Worm (Caenorhabditis elegans) whole organism, L4 larva: ENCODE data around the gene nlp-5.
A peak's percentile ranks its signal among the peaks of the same experiment; 100 is the strongest.

Experiments
- F37D6.2 ChIP-seq: sonication (generic microtip); optimal IDR thresholded peaks from 2 replicates; lab custom pipeline; 2016; ENCODE audit warnings: mild to moderate bottlenecking, missing genetic modification characterization, missing compliant biosample characterization
- Y75B8A.6 ChIP-seq: fragments of 200-800 bp; sonication (Bioruptor generic); IDR thresholded peaks from 2 replicates; pipeline ENCODE4 v1.3.6; 2022; ENCODE audit warnings: missing genetic modification reagents, missing genetic modification characterization, missing compliant biosample characterization
- aly-2 ChIP-seq: sonication (generic microtip); optimal IDR thresholded peaks from 2 replicates; lab custom pipeline; 2018; ENCODE audit warnings: missing biosample characterization, missing genetic modification characterization
- ceh-28 ChIP-seq: fragments of 150-350 bp; optimal IDR thresholded peaks from 2 replicates; lab custom pipeline; 2014; ENCODE audit warnings: missing biosample characterization, missing genetic modification reagents, missing genetic modification characterization
- ceh-44 ChIP-seq: fragments of 200-800 bp; sonication (Bioruptor generic); IDR thresholded peaks from 2 replicates; pipeline ENCODE4 v1.3.6; 2022; ENCODE audit warnings: missing genetic modification reagents, missing genetic modification characterization, missing compliant biosample characterization
- daf-16 ChIP-seq, 3 experiments: sonication (generic microtip); optimal IDR thresholded peaks; 2 replicates each; lab custom pipeline; 2016 to 2017; ENCODE audit warnings: missing genetic modification characterization in 3 of 3, missing genetic modification reagents in 3 of 3, mild to moderate bottlenecking in 2 of 3, missing compliant biosample characterization in 2 of 3, missing biosample characterization in 1 of 3, moderate library complexity in 1 of 3
- dmd-6 ChIP-seq: fragments of 200-800 bp; sonication (Bioruptor generic); IDR thresholded peaks from 2 replicates; pipeline ENCODE4 v1.3.6; 2022; ENCODE audit warnings: missing genetic modification reagents, missing genetic modification characterization, missing compliant biosample characterization
- dmd-8 ChIP-seq: fragments of 200-800 bp; sonication (Bioruptor generic); IDR thresholded peaks from 2 replicates; pipeline ENCODE4 v1.3.6; 2022; ENCODE audit warnings: missing genetic modification characterization, missing compliant biosample characterization
- dve-1 ChIP-seq: sonication (generic microtip); optimal IDR thresholded peaks from 2 replicates; lab custom pipeline; 2017; ENCODE audit warnings: antibody characterized with exemption, mild to moderate bottlenecking, missing genetic modification characterization, missing compliant biosample characterization; ENCODE audit not compliant: insufficient read depth
- egl-27 ChIP-seq: sonication (generic microtip); optimal IDR thresholded peaks from 3 replicates; lab custom pipeline; 2017; ENCODE audit warnings: missing biosample characterization, missing genetic modification reagents, missing genetic modification characterization
- fos-1 ChIP-seq: fragments of 150-350 bp; optimal IDR thresholded peaks from 2 replicates; lab custom pipeline; 2014; ENCODE audit warnings: missing biosample characterization, missing genetic modification characterization
- hlh-11 ChIP-seq: fragments of 200-800 bp; sonication (Bioruptor generic); optimal IDR thresholded peaks from 2 replicates; lab custom pipeline; 2018; ENCODE audit warnings: mild to moderate bottlenecking, missing genetic modification characterization, missing compliant biosample characterization
- hlh-30 ChIP-seq: sonication (generic microtip); optimal IDR thresholded peaks from 2 replicates; lab custom pipeline; 2017; ENCODE audit warnings: antibody characterized with exemption, mild to moderate bottlenecking, missing genetic modification characterization, missing compliant biosample characterization; ENCODE audit not compliant: insufficient read depth
- jun-1 ChIP-seq: fragments of 150-350 bp; optimal IDR thresholded peaks from 2 replicates; lab custom pipeline; 2014; ENCODE audit warnings: missing biosample characterization, missing genetic modification reagents, missing genetic modification characterization
- lim-7 ChIP-seq: fragments of 200-800 bp; sonication (Bioruptor generic); IDR thresholded peaks from 2 replicates; pipeline ENCODE4 v1.3.6; 2022; ENCODE audit warnings: missing genetic modification characterization, missing compliant biosample characterization
- lin-1 ChIP-seq: fragments of 200-800 bp; sonication (Bioruptor generic); IDR thresholded peaks from 2 replicates; pipeline ENCODE4 v1.3.6; 2022; ENCODE audit warnings: missing genetic modification reagents, missing genetic modification characterization, missing compliant biosample characterization
- lin-13 ChIP-seq: fragments of 150-350 bp; optimal IDR thresholded peaks from 2 replicates; lab custom pipeline; 2014; ENCODE audit warnings: missing biosample characterization, missing genetic modification reagents, missing genetic modification characterization
- lin-15B ChIP-seq: fragments of 150-350 bp; sonication (generic microtip); optimal IDR thresholded peaks from 3 replicates; lab custom pipeline; 2014; ENCODE audit warnings: missing biosample characterization, missing genetic modification characterization
- madf-9 ChIP-seq: fragments of 200-800 bp; sonication (Bioruptor generic); conservative IDR thresholded peaks from 2 replicates; pipeline ENCODE4 v1.3.6; 2022; ENCODE audit warnings: missing genetic modification reagents, missing genetic modification characterization, missing compliant biosample characterization
- mdl-1 ChIP-seq, 2 experiments: fragments of 150-350 bp in 1 of 2; sonication (generic microtip) in 1 of 2; optimal IDR thresholded peaks; 2 replicates each; lab custom pipeline; 2014 to 2017; ENCODE audit warnings: missing biosample characterization in 2 of 2, missing genetic modification characterization in 2 of 2
- mdt-29 ChIP-seq: fragments of 200-800 bp; sonication (Bioruptor generic); IDR thresholded peaks from 2 replicates; pipeline ENCODE4 v1.3.6; 2022; ENCODE audit warnings: missing genetic modification reagents, missing genetic modification characterization, missing compliant biosample characterization
- mep-1 ChIP-seq: fragments of 150-350 bp; sonication (generic microtip); optimal IDR thresholded peaks from 3 replicates; lab custom pipeline; 2014; ENCODE audit warnings: missing biosample characterization, missing genetic modification characterization
- mxl-2 ChIP-seq: fragments of 200-800 bp; sonication (Bioruptor generic); conservative IDR thresholded peaks from 2 replicates; pipeline ENCODE4 v1.3.6; 2022; ENCODE audit warnings: missing genetic modification reagents, missing genetic modification characterization, missing compliant biosample characterization
- mxl-3 ChIP-seq: fragments of 200-800 bp; sonication (Bioruptor generic); optimal IDR thresholded peaks from 2 replicates; lab custom pipeline; 2018; ENCODE audit warnings: mild to moderate bottlenecking, missing genetic modification characterization, missing compliant biosample characterization
- nhr-111 ChIP-seq: fragments of 200-800 bp; sonication (Bioruptor generic); optimal IDR thresholded peaks from 2 replicates; lab custom pipeline; 2018; ENCODE audit warnings: mild to moderate bottlenecking, missing genetic modification characterization, missing compliant biosample characterization
- nhr-28 ChIP-seq: fragments of 150-350 bp; optimal IDR thresholded peaks from 2 replicates; lab custom pipeline; 2014; ENCODE audit warnings: missing biosample characterization, missing genetic modification characterization
- nhr-41 ChIP-seq: fragments of 200-800 bp; sonication (Bioruptor generic); IDR thresholded peaks from 2 replicates; pipeline ENCODE4 v1.3.6; 2022; ENCODE audit warnings: missing genetic modification reagents, missing genetic modification characterization, missing compliant biosample characterization
- nhr-76 ChIP-seq: fragments of 150-350 bp; optimal IDR thresholded peaks from 2 replicates; lab custom pipeline; 2014; ENCODE audit warnings: missing biosample characterization, missing genetic modification characterization
- pha-4 ChIP-seq, 2 experiments: fragments of 150-350 bp in 1 of 2; fragments of 200-800 bp in 1 of 2; sonication (Bioruptor generic) in 1 of 2; IDR thresholded peaks in 1 of 2; optimal IDR thresholded peaks in 1 of 2; 2 replicates each; pipeline versions ENCODE4 v1.3.6 to Lab custom; 2014 to 2022; ENCODE audit warnings: missing genetic modification characterization in 2 of 2, missing genetic modification reagents in 2 of 2, missing biosample characterization in 1 of 2, missing compliant biosample characterization in 1 of 2
- php-3 ChIP-seq: fragments of 200-800 bp; sonication (Bioruptor generic); IDR thresholded peaks from 2 replicates; pipeline ENCODE4 v1.3.6; 2022; ENCODE audit warnings: missing genetic modification reagents, missing genetic modification characterization, missing compliant biosample characterization
- pqm-1 ChIP-seq: sonication (generic microtip); optimal IDR thresholded peaks from 2 replicates; lab custom pipeline; 2017; ENCODE audit warnings: missing biosample characterization, missing genetic modification characterization
- set-16 ChIP-seq: fragments of 200-800 bp; sonication (Bioruptor generic); IDR thresholded peaks from 2 replicates; pipeline ENCODE4 v1.3.6; 2022; ENCODE audit warnings: missing genetic modification reagents, missing genetic modification characterization, missing compliant biosample characterization
- skn-1 ChIP-seq: fragments of 150-350 bp; optimal IDR thresholded peaks from 2 replicates; lab custom pipeline; 2014; ENCODE audit warnings: missing biosample characterization, missing genetic modification characterization
- tra-1 ChIP-seq: fragments of 200-800 bp; sonication (Bioruptor generic); IDR thresholded peaks from 2 replicates; pipeline ENCODE4 v1.3.6; 2022; ENCODE audit warnings: missing genetic modification reagents, missing genetic modification characterization, missing compliant biosample characterization
- unc-130 ChIP-seq: sonication (generic microtip); optimal IDR thresholded peaks from 2 replicates; lab custom pipeline; 2016; ENCODE audit warnings: missing genetic modification reagents, missing genetic modification characterization, missing compliant biosample characterization
- unc-62 ChIP-seq, 3 experiments: fragments of 150-350 bp in 1 of 3; sonication (generic microtip); optimal IDR thresholded peaks in 2 of 3; peaks in 1 of 3; 1 replicate in 1 of 3; 2 replicates in 2 of 3; lab custom pipeline; 2014 to 2017; ENCODE audit warnings: missing biosample characterization in 3 of 3, missing genetic modification characterization in 3 of 3, missing genetic modification reagents in 3 of 3, missing genotype in 1 of 3
- zfp-2 ChIP-seq: sonication (generic microtip); optimal IDR thresholded peaks from 2 replicates; lab custom pipeline; 2016; ENCODE audit warnings: mild to moderate bottlenecking, missing genetic modification characterization, missing compliant biosample characterization

Gene nlp-5

ce11 chrII:8266559-8266958, 28.3 kb downstream of the nlp-5 start:
- TF ChIP-seq egl-27: no peak
- TF ChIP-seq nhr-28: peak; percentile 56
- TF ChIP-seq hlh-11 (tag; lab: Kevin White, UChicago): peak; percentile 35
- peak; percentile 38 for TF ChIP-seq mxl-3 (GFP tag; lab: Kevin White, UChicago)
- TF ChIP-seq pqm-1: peak; percentile 89
- TF ChIP-seq nhr-41: peak; percentile 87; the same call in 1 of the 2 replicates
- no peak for TF ChIP-seq daf-16 (GFP tag; optimal IDR thresholded peaks at IDR 0.05; lab: Kevin White, UChicago)
- no peak for TF ChIP-seq daf-16 (tag; optimal IDR thresholded peaks at IDR 0.05; lab: Kevin White, UChicago)
- TF ChIP-seq dmd-6 (GFP tag; lab: Robert Waterston, UW): peak; percentile 79
- TF ChIP-seq php-3 (GFP tag; lab: Robert Waterston, UW): no peak
- peak; percentile 18; the same call in 1 of the 2 replicates for TF ChIP-seq lin-1 (GFP tag; lab: Robert Waterston, UW)

ce11 chrII:8267679-8268078, 29.4 kb downstream of the nlp-5 start:
- TF ChIP-seq mdl-1 (tag; optimal IDR thresholded peaks at IDR 0.05; lab: Kevin White, UChicago): peak in 1 of 2 experiments; percentile 56
- TF ChIP-seq hlh-30 (tag; lab: Kevin White, UChicago): peak; percentile 17
- TF ChIP-seq dmd-6 (GFP tag; lab: Robert Waterston, UW): no peak
- peak; percentile 17 for TF ChIP-seq hlh-11 (tag; lab: Kevin White, UChicago)
- TF ChIP-seq tra-1 (GFP tag; lab: Robert Waterston, UW): no peak
- TF ChIP-seq skn-1 (tag; lab: Kevin White, UChicago): no peak
- TF ChIP-seq lin-15B (tag; lab: Kevin White, UChicago): no peak
- TF ChIP-seq unc-62 (GFP tag; optimal IDR thresholded peaks at IDR 0.05 in 1 of 2; lab: Kevin White, UChicago): no peak
- no peak for TF ChIP-seq unc-62 (tag; optimal IDR thresholded peaks at IDR 0.05; lab: Kevin White, UChicago)
- TF ChIP-seq nhr-28: peak; percentile 53
- no peak for TF ChIP-seq egl-27

ce11 chrII:8269351-8269750, 31.1 kb downstream of the nlp-5 start, which contains the start of gene K01C8.2:
TSS of gene K01C8.2 (minus strand) at chrII:8269451.
- TF ChIP-seq dve-1 (no peak), fos-1 (tag; lab: Kevin White, UChicago) (no peak), pha-4 (GFP tag; IDR thresholded peaks at IDR 0.05; lab: Robert Waterston, UW) (no peak), pha-4 (tag; optimal IDR thresholded peaks at IDR 0.05; lab: Kevin White, UChicago) (no peak), mxl-2 (GFP tag; lab: Robert Waterston, UW) (no peak), ceh-28 (tag; lab: Kevin White, UChicago) (no peak), set-16 (GFP tag; lab: Robert Waterston, UW) (no peak), aly-2 (no peak), F37D6.2 (no peak), lin-1 (GFP tag; lab: Robert Waterston, UW) (no peak), lin-13 (GFP tag; lab: Kevin White, UChicago) (no peak), pqm-1 (no peak), madf-9 (GFP tag; lab: Robert Waterston, UW) (no peak), dmd-8 (GFP tag; lab: Robert Waterston, UW) (no peak), tra-1 (GFP tag; lab: Robert Waterston, UW) (no peak), mep-1 (no peak), ceh-44 (no peak), Y75B8A.6 (GFP tag; lab: Robert Waterston, UW) (no peak), zfp-2 (no peak), unc-62 (GFP tag; optimal IDR thresholded peaks at IDR 0.05 in 1 of 2; lab: Kevin White, UChicago) (no peak), unc-62 (tag; optimal IDR thresholded peaks at IDR 0.05; lab: Kevin White, UChicago) (no peak)

- TF ChIP-seq hlh-30 (tag; lab: Kevin White, UChicago): no peak
- no peak for TF ChIP-seq lim-7 (GFP tag; lab: Robert Waterston, UW)
- TF ChIP-seq daf-16 (GFP tag; optimal IDR thresholded peaks at IDR 0.05; lab: Kevin White, UChicago): no peak
- peak; percentile 11 for TF ChIP-seq daf-16 (tag; optimal IDR thresholded peaks at IDR 0.05; lab: Kevin White, UChicago)
- no peak for TF ChIP-seq nhr-76 (tag; lab: Kevin White, UChicago)
- no peak for TF ChIP-seq nhr-111 (GFP tag; lab: Kevin White, UChicago)
- no peak for TF ChIP-seq jun-1 (tag; lab: Kevin White, UChicago)
- TF ChIP-seq unc-62 (GFP tag; optimal IDR thresholded peaks at IDR 0.05 in 1 of 2; lab: Kevin White, UChicago): peak in 1 of 2 experiments; percentile 80
- no peak for TF ChIP-seq unc-62 (tag; optimal IDR thresholded peaks at IDR 0.05; lab: Kevin White, UChicago)
- TF ChIP-seq pqm-1: no peak
- peak; percentile 7 for TF ChIP-seq unc-130 (GFP tag; lab: Kevin White, UChicago)
- TF ChIP-seq F37D6.2: no peak
- no peak for TF ChIP-seq aly-2
- no peak for TF ChIP-seq mdt-29 (GFP tag; lab: Robert Waterston, UW)
- TF ChIP-seq, all 104 proteins: peak for 3
These were observed 31.8 kb downstream of the nlp-5 start, which contains the start of gene tdc-1 for ce11 chrII:8269855-8270647. TSS of gene tdc-1 (plus strand) at chrII:8270597.
